Fruit fly (Drosophila melanogaster) whole organism, embryonic: ENCODE data around the gene EndoGI.
A peak's percentile ranks its signal among the peaks of the same experiment; 100 is the strongest.

Experiments
- Atf-2 ChIP-seq: fragments of 200-800 bp; sonication (Bioruptor generic); optimal IDR thresholded peaks from 2 replicates; lab custom pipeline; 2016; ENCODE audit warnings: missing biosample characterization, missing genetic modification characterization
- Awh ChIP-seq: fragments of 200-800 bp; sonication (Bioruptor generic); IDR thresholded peaks from 2 replicates; pipeline ENCODE4, ENCODE4 v1.3.6; 2022; ENCODE audit warnings: missing biosample characterization, missing genetic modification characterization
- BtbVII ChIP-seq: fragments of 200-800 bp; sonication (Bioruptor generic); optimal IDR thresholded peaks from 3 replicates; lab custom pipeline; 2017; ENCODE audit warnings: missing biosample characterization, mild to moderate bottlenecking, missing genetic modification characterization
- CG10147 ChIP-seq: fragments of 200-800 bp; sonication (Bioruptor generic); optimal IDR thresholded peaks from 2 replicates; lab custom pipeline; 2019; ENCODE audit warnings: missing biosample characterization, mild to moderate bottlenecking, missing genetic modification characterization, moderate library complexity
- CG10366 ChIP-seq: fragments of 200-800 bp; sonication (Bioruptor generic); IDR thresholded peaks from 2 replicates; pipeline ENCODE4 v1.3.6; 2022; ENCODE audit warnings: missing biosample characterization, missing genetic modification characterization
- CG11456 ChIP-seq: fragments of 200-800 bp; sonication (Bioruptor generic); IDR thresholded peaks from 3 replicates; pipeline ENCODE4 v1.3.6; 2022; ENCODE audit warnings: missing biosample characterization, missing genetic modification characterization
- CG12155 ChIP-seq: fragments of 200-800 bp; sonication (Bioruptor generic); optimal IDR thresholded peaks from 3 replicates; lab custom pipeline; 2016; ENCODE audit warnings: missing biosample characterization, missing genetic modification characterization
- CG12219 ChIP-seq: fragments of 200-800 bp; sonication (Bioruptor generic); optimal IDR thresholded peaks from 3 replicates; lab custom pipeline; 2018; ENCODE audit warnings: missing biosample characterization, mild to moderate bottlenecking, missing genetic modification characterization
- CG12659 ChIP-seq: fragments of 200-800 bp; sonication (Bioruptor generic); optimal IDR thresholded peaks from 3 replicates; lab custom pipeline; 2017; ENCODE audit warnings: mild to moderate bottlenecking, missing biosample characterization, missing genetic modification reagents, missing genetic modification characterization
- CG15011 ChIP-seq: fragments of 200-800 bp; sonication (Bioruptor generic); optimal IDR thresholded peaks from 3 replicates; lab custom pipeline; 2018; ENCODE audit warnings: missing biosample characterization, mild to moderate bottlenecking, missing genetic modification characterization
- CG15601 ChIP-seq: fragments of 200-800 bp; sonication (Bioruptor generic); optimal IDR thresholded peaks from 3 replicates; lab custom pipeline; 2019; ENCODE audit warnings: missing biosample characterization, mild to moderate bottlenecking, missing genetic modification characterization, moderate library complexity
- CG17359 ChIP-seq: fragments of 200-800 bp; sonication (Bioruptor generic); optimal IDR thresholded peaks from 3 replicates; lab custom pipeline; 2018; ENCODE audit warnings: missing biosample characterization, mild to moderate bottlenecking, missing genetic modification characterization, moderate library complexity
- CG1832 ChIP-seq: fragments of 200-800 bp; sonication (Bioruptor generic); optimal IDR thresholded peaks from 2 replicates; lab custom pipeline; 2017; ENCODE audit warnings: missing biosample characterization, mild to moderate bottlenecking, missing genetic modification characterization, inconsistent platforms
- CG2889 ChIP-seq: fragments of 200-800 bp; sonication (Bioruptor generic); IDR thresholded peaks from 3 replicates; pipeline ENCODE4 v1.3.6; 2022; ENCODE audit warnings: missing biosample characterization, missing genetic modification characterization
- CG3281 ChIP-seq: fragments of 200-800 bp; sonication (Bioruptor generic); optimal IDR thresholded peaks from 3 replicates; lab custom pipeline; 2017; ENCODE audit warnings: missing biosample characterization, mild to moderate bottlenecking, missing genetic modification characterization
- CG3995 ChIP-seq: fragments of 200-800 bp; sonication (Bioruptor generic); optimal IDR thresholded peaks from 3 replicates; lab custom pipeline; 2016; ENCODE audit warnings: missing biosample characterization, missing genetic modification characterization
- CG8290 ChIP-seq, 3 experiments: fragments of 200-800 bp; sonication (Bioruptor generic); optimal IDR thresholded peaks; 2 replicates each; lab custom pipeline; 2016 to 2019; ENCODE audit warnings: missing biosample characterization in 3 of 3, missing genetic modification characterization in 3 of 3, mild to moderate bottlenecking in 2 of 3, moderate library complexity in 1 of 3
- CG8388 ChIP-seq: fragments of 200-800 bp; sonication (Bioruptor generic); optimal IDR thresholded peaks from 2 replicates; lab custom pipeline; 2019; ENCODE audit warnings: missing biosample characterization, mild to moderate bottlenecking, missing genetic modification characterization, moderate library complexity
- CG9727 ChIP-seq: fragments of 200-800 bp; sonication (Bioruptor generic); optimal IDR thresholded peaks from 3 replicates; lab custom pipeline; 2017; ENCODE audit warnings: missing biosample characterization, mild to moderate bottlenecking, missing genetic modification characterization
- CkIIα-i1 ChIP-seq: fragments of 200-800 bp; sonication (Bioruptor generic); IDR thresholded peaks from 2 replicates; pipeline ENCODE4 v1.3.6; 2022; ENCODE audit warnings: missing biosample characterization, missing genetic modification characterization
- Dad ChIP-seq: fragments of 200-800 bp; sonication (Bioruptor generic); optimal IDR thresholded peaks from 3 replicates; lab custom pipeline; 2016; ENCODE audit warnings: missing biosample characterization, missing genetic modification characterization
- E2f2 ChIP-seq: fragments of 200-800 bp; sonication (Bioruptor generic); IDR thresholded peaks from 2 replicates; pipeline ENCODE4 v1.3.6; 2022; ENCODE audit warnings: missing biosample characterization, missing genetic modification characterization
- HHEX ChIP-seq: fragments of 200-800 bp; sonication (Bioruptor generic); optimal IDR thresholded peaks from 3 replicates; lab custom pipeline; 2017; ENCODE audit warnings: missing biosample characterization, mild to moderate bottlenecking, missing genetic modification characterization, missing genetic modification reagents
- Hand ChIP-seq: fragments of 200-800 bp; sonication (Bioruptor generic); optimal IDR thresholded peaks from 2 replicates; lab custom pipeline; 2017; ENCODE audit warnings: mild to moderate bottlenecking, missing biosample characterization, missing genetic modification reagents, missing genetic modification characterization
- Hey ChIP-seq: fragments of 200-800 bp; sonication (Bioruptor generic); optimal IDR thresholded peaks from 3 replicates; lab custom pipeline; 2018; ENCODE audit warnings: missing biosample characterization, mild to moderate bottlenecking, missing genetic modification characterization
- Meics ChIP-seq: fragments of 200-800 bp; sonication (Bioruptor generic); optimal IDR thresholded peaks from 2 replicates; lab custom pipeline; 2017; ENCODE audit warnings: missing biosample characterization, mild to moderate bottlenecking, missing genetic modification characterization
- Myb ChIP-seq: fragments of 200-800 bp; sonication (Bioruptor generic); optimal IDR thresholded peaks from 2 replicates; lab custom pipeline; 2016; ENCODE audit warnings: missing biosample characterization, missing genetic modification characterization
- Neu2 ChIP-seq: fragments of 200-800 bp; sonication (Bioruptor generic); optimal IDR thresholded peaks from 3 replicates; lab custom pipeline; 2016; ENCODE audit warnings: missing biosample characterization, missing genetic modification characterization, borderline replicate concordance
- Optix ChIP-seq: fragments of 200-800 bp; sonication (Bioruptor generic); IDR thresholded peaks from 3 replicates; pipeline ENCODE4 v1.3.6; 2022; ENCODE audit warnings: missing biosample characterization, missing genetic modification characterization
- Rx ChIP-seq: fragments of 200-800 bp; sonication (Bioruptor generic); IDR thresholded peaks from 2 replicates; pipeline ENCODE4 v1.3.6; 2022; ENCODE audit warnings: missing biosample characterization, missing genetic modification characterization
- Sox102F ChIP-seq: fragments of 200-800 bp; sonication (Bioruptor generic); optimal IDR thresholded peaks from 2 replicates; lab custom pipeline; 2018; ENCODE audit warnings: missing biosample characterization, mild to moderate bottlenecking, missing genetic modification characterization, moderate library complexity
- Tbp ChIP-seq: fragments of >200 bp; optimal IDR thresholded peaks from 2 replicates; lab custom pipeline; 2018; ENCODE audit warnings: missing biosample characterization, missing genetic modification characterization
- ab ChIP-seq: fragments of 200-800 bp; sonication (Bioruptor generic); optimal IDR thresholded peaks from 2 replicates; lab custom pipeline; 2016; ENCODE audit warnings: missing biosample characterization, missing genetic modification characterization
- caup ChIP-seq: fragments of 200-800 bp; sonication (Bioruptor generic); optimal IDR thresholded peaks from 3 replicates; lab custom pipeline; 2017; ENCODE audit warnings: missing biosample characterization, mild to moderate bottlenecking, missing genetic modification characterization, moderate library complexity; ENCODE audit not compliant: severe bottlenecking
- chif ChIP-seq, 2 experiments: fragments of 200-800 bp; sonication (Bioruptor generic); optimal IDR thresholded peaks; 3 replicates each; lab custom pipeline; 2016; ENCODE audit warnings: missing biosample characterization in 2 of 2, missing genetic modification characterization in 2 of 2
- chinmo ChIP-seq: fragments of 200-800 bp; sonication (Bioruptor generic); IDR thresholded peaks from 4 replicates; pipeline ENCODE4 v1.3.6; 2022; ENCODE audit warnings: missing biosample characterization, missing genetic modification characterization; ENCODE audit not compliant: partially characterized antibody
- chm ChIP-seq: fragments of 200-800 bp; sonication (Bioruptor generic); IDR thresholded peaks from 2 replicates; pipeline ENCODE4 v1.3.6; 2022; ENCODE audit warnings: missing biosample characterization, missing genetic modification characterization
- hbn ChIP-seq: fragments of 200-800 bp; sonication (Bioruptor generic); IDR thresholded peaks from 2 replicates; pipeline ENCODE4 v1.3.6; 2022; ENCODE audit warnings: missing biosample characterization, missing genetic modification characterization; ENCODE audit not compliant: partially characterized antibody
- insv ChIP-seq, 2 experiments: fragments of 200-800 bp; sonication (Bioruptor generic); optimal IDR thresholded peaks; 3 replicates each; lab custom pipeline; 2016 to 2018; ENCODE audit warnings: missing biosample characterization in 2 of 2, missing genetic modification characterization in 2 of 2
- kah ChIP-seq: fragments of 200-800 bp; sonication (Bioruptor generic); optimal IDR thresholded peaks from 2 replicates; lab custom pipeline; 2018; ENCODE audit warnings: missing biosample characterization, mild to moderate bottlenecking, missing genetic modification characterization
- onecut ChIP-seq: fragments of 200-800 bp; sonication (Bioruptor generic); IDR thresholded peaks from 2 replicates; pipeline ENCODE4 v1.3.6; 2022; ENCODE audit warnings: missing biosample characterization, missing genetic modification characterization
- pan ChIP-seq, 4 experiments: fragments of >200 bp in 3 of 4; fragments of 200-800 bp in 1 of 4; sonication (Bioruptor generic) in 1 of 4; optimal IDR thresholded peaks in 3 of 4; IDR thresholded peaks in 1 of 4; 2 replicates each; pipeline versions ENCODE4 v1.3.6 to Lab custom; 2017 to 2022; ENCODE audit warnings: missing biosample characterization in 2 of 4, missing genetic modification characterization in 2 of 4, mixed read lengths in 1 of 4
- salm ChIP-seq: fragments of 200-800 bp; sonication (Bioruptor generic); optimal IDR thresholded peaks from 2 replicates; lab custom pipeline; 2018; ENCODE audit warnings: missing biosample characterization, mild to moderate bottlenecking, missing genetic modification characterization
- scrt ChIP-seq: fragments of 200-800 bp; sonication (Bioruptor generic); optimal IDR thresholded peaks from 2 replicates; lab custom pipeline; 2018; ENCODE audit warnings: missing biosample characterization, mild to moderate bottlenecking, missing genetic modification characterization, moderate library complexity
- shn ChIP-seq: fragments of 200-800 bp; sonication (Bioruptor generic); optimal IDR thresholded peaks from 3 replicates; lab custom pipeline; 2016; ENCODE audit warnings: missing biosample characterization, missing genetic modification characterization
- tio ChIP-seq: fragments of 200-800 bp; sonication (Bioruptor generic); optimal IDR thresholded peaks from 2 replicates; lab custom pipeline; 2017; ENCODE audit warnings: missing biosample characterization, missing genetic modification characterization, inconsistent platforms
- ttk ChIP-seq: fragments of 200-800 bp; sonication (Bioruptor generic); IDR thresholded peaks from 2 replicates; pipeline ENCODE4 v2.1.2; 2022; ENCODE audit warnings: missing biosample characterization, missing genetic modification characterization
- vfl ChIP-seq: fragments of 200-800 bp; sonication (Bioruptor generic); optimal IDR thresholded peaks from 2 replicates; lab custom pipeline; 2016; ENCODE audit warnings: missing biosample characterization, missing genetic modification characterization

Gene EndoGI

dm6 chr2L:16279774-16280252, 22.3 kb downstream of the EndoGI start (continued):
- peak; percentile 58; the same call in 1 of the 2 replicates for TF ChIP-seq E2f2 (GFP tag; lab: Robert Waterston, UW)
- no peak for TF ChIP-seq Hey (tag; lab: Kevin White, UChicago)
- peak; percentile 41 for TF ChIP-seq CG3995 (GFP tag; lab: Kevin White, UChicago)
- peak; percentile 84 for TF ChIP-seq BtbVII (GFP tag; lab: Kevin White, UChicago)
- peak; percentile 68; the same call in 1 of the 2 replicates for TF ChIP-seq Awh (GFP tag; lab: Robert Waterston, UW)
- TF ChIP-seq CkIIα-i1 (GFP tag; lab: Robert Waterston, UW) = no peak
- TF ChIP-seq caup = peak; percentile 77
- peak; percentile 62 for TF ChIP-seq onecut
- TF ChIP-seq CG12659 (GFP tag; lab: Kevin White, UChicago) = peak; percentile 94
- TF ChIP-seq Dad (GFP tag; lab: Kevin White, UChicago) = peak; percentile 57
- peak; percentile 83 for TF ChIP-seq CG12155
- TF ChIP-seq CG1832 (GFP tag; lab: Kevin White, UChicago) = peak; percentile 68
- peak; percentile 86 for TF ChIP-seq CG10147 (GFP tag; lab: Kevin White, UChicago)
- peak; percentile 86 to 94 for TF ChIP-seq chif (GFP tag; optimal IDR thresholded peaks at IDR 0.05; lab: Kevin White, UChicago)
- TF ChIP-seq salm = peak; percentile 92
- TF ChIP-seq Hand (GFP tag; lab: Kevin White, UChicago) = peak; percentile 59
- peak; percentile 95 for TF ChIP-seq CG17359
- peak; percentile 76 for TF ChIP-seq ttk
- TF ChIP-seq Meics = peak; percentile 83
- TF ChIP-seq kah (GFP tag; lab: Kevin White, UChicago) = peak; percentile 84
- TF ChIP-seq CG10366 (GFP tag; lab: Robert Waterston, UW) = peak; percentile 69
- peak; percentile 73 for TF ChIP-seq CG8290 (GFP tag; optimal IDR thresholded peaks at IDR 0.05; lab: Kevin White, UChicago)
- TF ChIP-seq CG8290 (tag; optimal IDR thresholded peaks at IDR 0.05; lab: Kevin White, UChicago) = peak; percentile 64 to 75
- no peak for TF ChIP-seq Tbp
- TF ChIP-seq CG9727 (GFP tag; lab: Kevin White, UChicago) = peak; percentile 88
- no peak for TF ChIP-seq CG2889 (GFP tag; lab: Robert Waterston, UW)
- peak; percentile 86 for TF ChIP-seq Atf-2
- TF ChIP-seq CG8388 = peak; percentile 94
- TF ChIP-seq Myb = peak; percentile 46
- TF ChIP-seq chinmo (GFP tag; lab: Robert Waterston, UW) = peak; percentile 89; the same call in 3 of the 4 replicates
- TF ChIP-seq scrt = peak; percentile 74
- TF ChIP-seq CG15011 (GFP tag; lab: Kevin White, UChicago) = peak; percentile 80
- 0 out of 3 replicates have a peak, but pooled peaks have one; percentile 18 for TF ChIP-seq CG11456 (GFP tag; lab: Robert Waterston, UW)
- TF ChIP-seq hbn (GFP tag; lab: Robert Waterston, UW) = no peak
- peak; percentile 91 for TF ChIP-seq tio (GFP tag; lab: Kevin White, UChicago)
- TF ChIP-seq chm (GFP tag; lab: Robert Waterston, UW) = peak; percentile 41; the same call in 1 of the 2 replicates
- peak; percentile 56 for TF ChIP-seq Rx
- TF ChIP-seq vfl = peak; percentile 19
- peak; percentile 97 for TF ChIP-seq Sox102F (GFP tag; lab: Kevin White, UChicago)
- TF ChIP-seq Optix = peak; percentile 64; the same call in 1 of the 3 replicates
- peak; percentile 57 for TF ChIP-seq ab (GFP tag; lab: Kevin White, UChicago)
- TF ChIP-seq CG15601 (tag; lab: Kevin White, UChicago) = peak; percentile 90
- peak; percentile 91 for TF ChIP-seq CG12219 (GFP tag; lab: Kevin White, UChicago)
- TF ChIP-seq insv (GFP tag; optimal IDR thresholded peaks at IDR 0.05; lab: Kevin White, UChicago) = peak in 1 of 2 experiments; percentile 53
- TF ChIP-seq shn (GFP tag; lab: Kevin White, UChicago) = peak; percentile 87
- TF ChIP-seq CG3281 (GFP tag; lab: Kevin White, UChicago) = peak; percentile 80
- TF ChIP-seq Neu2 (GFP tag; lab: Kevin White, UChicago) = no peak
- TF ChIP-seq HHEX (GFP tag; lab: Kevin White, UChicago) = peak; percentile 90
- TF ChIP-seq pan (optimal IDR thresholded peaks at IDR 0.05; lab: Kevin White, UChicago) = no peak
- peak in 1 of 2 experiments; percentile 78 for TF ChIP-seq pan (GFP tag; optimal IDR thresholded peaks at IDR 0.05 in 1 of 2, IDR thresholded peaks at IDR 0.05 in 1 of 2)
